Fruit fly (Drosophila melanogaster) whole organism, embryonic: ENCODE results near the gene Cpr76Bb.

Source experiments
- CG10267 ChIP-seq: fragments of 200-800 bp; sonication (Bioruptor generic); optimal IDR thresholded peaks from 2 replicates; lab custom pipeline; 2018; ENCODE audit warnings: missing biosample characterization, mild to moderate bottlenecking, missing genetic modification characterization, moderate library complexity
- CG10979 ChIP-seq: fragments of 200-800 bp; sonication (Bioruptor generic); optimal IDR thresholded peaks from 2 replicates; lab custom pipeline; 2018; ENCODE audit warnings: missing biosample characterization, mild to moderate bottlenecking, missing genetic modification characterization, moderate library complexity
- CG1233 ChIP-seq: fragments of 200-800 bp; sonication (Bioruptor generic); optimal IDR thresholded peaks from 4 replicates; lab custom pipeline; 2018; ENCODE audit warnings: missing biosample characterization, mild to moderate bottlenecking, missing genetic modification characterization
- CG13424 ChIP-seq: fragments of 200-800 bp; sonication (Bioruptor generic); optimal IDR thresholded peaks from 2 replicates; lab custom pipeline; 2019; ENCODE audit warnings: missing biosample characterization, mild to moderate bottlenecking, missing genetic modification characterization, moderate library complexity
- CG13624 ChIP-seq: fragments of 200-800 bp; sonication (Bioruptor generic); optimal IDR thresholded peaks from 2 replicates; lab custom pipeline; 2016; ENCODE audit warnings: missing biosample characterization, missing genetic modification characterization
- CG13775 ChIP-seq: fragments of 200-800 bp; sonication (Bioruptor generic); optimal IDR thresholded peaks from 3 replicates; lab custom pipeline; 2017; ENCODE audit warnings: missing biosample characterization, mild to moderate bottlenecking, missing genetic modification characterization
- CG14965 ChIP-seq: fragments of 200-800 bp; sonication (Bioruptor generic); optimal IDR thresholded peaks from 2 replicates; lab custom pipeline; 2016; ENCODE audit warnings: missing biosample characterization, missing genetic modification characterization, borderline replicate concordance
- CG15601 ChIP-seq: fragments of 200-800 bp; sonication (Bioruptor generic); optimal IDR thresholded peaks from 3 replicates; lab custom pipeline; 2019; ENCODE audit warnings: missing biosample characterization, mild to moderate bottlenecking, missing genetic modification characterization, moderate library complexity
- CG15696 ChIP-seq: fragments of 200-800 bp; sonication (Bioruptor generic); optimal IDR thresholded peaks from 2 replicates; lab custom pipeline; 2019; ENCODE audit warnings: missing biosample characterization, mild to moderate bottlenecking, missing genetic modification characterization, moderate library complexity
- CG1647 ChIP-seq: fragments of 200-800 bp; sonication (Bioruptor generic); optimal IDR thresholded peaks from 3 replicates; lab custom pipeline; 2016; ENCODE audit warnings: missing biosample characterization, missing genetic modification characterization
- CG16779 ChIP-seq: fragments of 200-800 bp; sonication (Bioruptor generic); IDR thresholded peaks from 2 replicates; pipeline ENCODE4 v1.3.6; 2022; ENCODE audit warnings: missing biosample characterization, missing genetic modification characterization
- CG16863 ChIP-seq: fragments of 200-800 bp; sonication (Bioruptor generic); optimal IDR thresholded peaks from 3 replicates; lab custom pipeline; 2016; ENCODE audit warnings: missing biosample characterization, missing genetic modification characterization
- CG17361 ChIP-seq: fragments of 200-800 bp; sonication (Bioruptor generic); IDR thresholded peaks from 3 replicates; pipeline ENCODE4 v1.3.6; 2022; ENCODE audit warnings: missing biosample characterization, missing genetic modification characterization
- CG17829 ChIP-seq: fragments of 200-800 bp; optimal IDR thresholded peaks from 2 replicates; lab custom pipeline; 2019; ENCODE audit warnings: missing biosample characterization, mild to moderate bottlenecking, missing genetic modification characterization, moderate library complexity
- CG18599 ChIP-seq: fragments of 200-800 bp; sonication (Bioruptor generic); optimal IDR thresholded peaks from 3 replicates; lab custom pipeline; 2017; ENCODE audit warnings: missing biosample characterization, missing genetic modification characterization, mild to moderate bottlenecking, moderate library complexity, missing genetic modification reagents
- CG30020 ChIP-seq: fragments of 200-800 bp; optimal IDR thresholded peaks from 2 replicates; lab custom pipeline; 2019; ENCODE audit warnings: missing biosample characterization, mild to moderate bottlenecking, missing genetic modification characterization, moderate library complexity
- CG31441 ChIP-seq: fragments of 200-800 bp; sonication (Bioruptor generic); IDR thresholded peaks from 2 replicates; pipeline ENCODE4 v1.3.6; 2022; ENCODE audit warnings: missing biosample characterization, missing genetic modification characterization
- CG3847 ChIP-seq: fragments of 200-800 bp; sonication (Bioruptor generic); IDR thresholded peaks from 2 replicates; pipeline ENCODE4 v1.3.6; 2022; ENCODE audit warnings: missing biosample characterization, missing genetic modification characterization
- CG4404 ChIP-seq: fragments of 200-800 bp; sonication (Bioruptor generic); IDR thresholded peaks from 2 replicates; pipeline ENCODE4 v1.3.6; 2022; ENCODE audit warnings: missing biosample characterization, missing genetic modification characterization
- CG6683 ChIP-seq: fragments of 200-800 bp; sonication (Bioruptor generic); optimal IDR thresholded peaks from 2 replicates; lab custom pipeline; 2017; ENCODE audit warnings: missing biosample characterization, mild to moderate bottlenecking, missing genetic modification characterization, missing genetic modification reagents
- CG7357 ChIP-seq: fragments of 200-800 bp; sonication (Bioruptor generic); IDR thresholded peaks from 3 replicates; pipeline ENCODE4 v1.3.6; 2022; ENCODE audit warnings: missing biosample characterization, missing genetic modification characterization
- CG9817 ChIP-seq: fragments of 200-800 bp; sonication (Bioruptor generic); optimal IDR thresholded peaks from 2 replicates; lab custom pipeline; 2018; ENCODE audit warnings: missing biosample characterization, mild to moderate bottlenecking, missing genetic modification characterization, moderate library complexity
- CoRest ChIP-seq: fragments of 200-800 bp; sonication (Bioruptor generic); optimal IDR thresholded peaks from 3 replicates; lab custom pipeline; 2018; ENCODE audit warnings: missing biosample characterization, mild to moderate bottlenecking, missing genetic modification characterization, moderate library complexity
- Drgx ChIP-seq: fragments of 200-800 bp; sonication (Bioruptor generic); IDR thresholded peaks from 2 replicates; pipeline ENCODE4 v1.3.6; 2022; ENCODE audit warnings: missing biosample characterization, missing genetic modification characterization
- HLH54F ChIP-seq: fragments of 200-800 bp; sonication (Bioruptor generic); optimal IDR thresholded peaks from 3 replicates; lab custom pipeline; 2016; ENCODE audit warnings: missing biosample characterization, missing genetic modification characterization
- Meics ChIP-seq: fragments of 200-800 bp; sonication (Bioruptor generic); optimal IDR thresholded peaks from 2 replicates; lab custom pipeline; 2017; ENCODE audit warnings: missing biosample characterization, mild to moderate bottlenecking, missing genetic modification characterization
- Nf-YB ChIP-seq: fragments of 200-800 bp; sonication (Bioruptor generic); optimal IDR thresholded peaks from 3 replicates; lab custom pipeline; 2019; ENCODE audit warnings: missing biosample characterization, mild to moderate bottlenecking, missing genetic modification characterization, moderate library complexity
- PHDP ChIP-seq: fragments of 200-800 bp; sonication (Bioruptor generic); optimal IDR thresholded peaks from 3 replicates; lab custom pipeline; 2018; ENCODE audit warnings: missing biosample characterization, mild to moderate bottlenecking, missing genetic modification characterization, moderate library complexity
- Rx ChIP-seq: fragments of 200-800 bp; sonication (Bioruptor generic); IDR thresholded peaks from 2 replicates; pipeline ENCODE4 v1.3.6; 2022; ENCODE audit warnings: missing biosample characterization, missing genetic modification characterization
- Ssrp ChIP-seq: fragments of 200-800 bp; sonication (Bioruptor generic); optimal IDR thresholded peaks from 2 replicates; lab custom pipeline; 2018; ENCODE audit warnings: missing biosample characterization, mild to moderate bottlenecking, missing genetic modification characterization, moderate library complexity
- Stat92E ChIP-seq, 3 experiments: fragments of >200 bp in 2 of 3; fragments of 200-800 bp in 1 of 3; sonication (Bioruptor generic) in 1 of 3; optimal IDR thresholded peaks; 2 replicates each; lab custom pipeline; 2017 to 2019; ENCODE audit warnings: missing biosample characterization in 3 of 3, missing genetic modification characterization in 3 of 3, mild to moderate bottlenecking in 1 of 3, moderate library complexity in 1 of 3
- Xrp1 ChIP-seq: fragments of 200-800 bp; sonication (Bioruptor generic); IDR thresholded peaks from 2 replicates; pipeline ENCODE4 v1.3.6; 2022; ENCODE audit warnings: missing biosample characterization, missing genetic modification characterization
- corto ChIP-seq: fragments of 200-800 bp; sonication (Bioruptor generic); optimal IDR thresholded peaks from 2 replicates; lab custom pipeline; 2016; ENCODE audit warnings: missing biosample characterization, mild to moderate bottlenecking, missing genetic modification characterization, moderate library complexity
- dmrt11E ChIP-seq: fragments of 200-800 bp; sonication (Bioruptor generic); optimal IDR thresholded peaks from 3 replicates; lab custom pipeline; 2018; ENCODE audit warnings: missing biosample characterization, mild to moderate bottlenecking, missing genetic modification characterization, moderate library complexity
- emc ChIP-seq: fragments of 200-800 bp; sonication (Bioruptor generic); optimal IDR thresholded peaks from 2 replicates; lab custom pipeline; 2016; ENCODE audit warnings: missing biosample characterization, missing genetic modification characterization
- gem ChIP-seq: fragments of 200-800 bp; sonication (Bioruptor generic); optimal IDR thresholded peaks from 2 replicates; lab custom pipeline; 2019; ENCODE audit warnings: missing biosample characterization, mild to moderate bottlenecking, missing genetic modification characterization, moderate library complexity
- grau ChIP-seq: fragments of 200-800 bp; optimal IDR thresholded peaks from 3 replicates; lab custom pipeline; 2019; ENCODE audit warnings: missing biosample characterization, mild to moderate bottlenecking, missing genetic modification characterization, moderate library complexity
- gsb-n ChIP-seq: fragments of 200-800 bp; sonication (Bioruptor generic); optimal IDR thresholded peaks from 3 replicates; lab custom pipeline; 2018; ENCODE audit warnings: missing biosample characterization, mild to moderate bottlenecking, missing genetic modification characterization
- lbe ChIP-seq: fragments of 200-800 bp; sonication (Bioruptor generic); optimal IDR thresholded peaks from 2 replicates; lab custom pipeline; 2016; ENCODE audit warnings: missing biosample characterization, mild to moderate bottlenecking, missing genetic modification characterization
- luna ChIP-seq: fragments of 200-800 bp; sonication (Bioruptor generic); optimal IDR thresholded peaks from 2 replicates; lab custom pipeline; 2016; ENCODE audit warnings: missing biosample characterization, missing genetic modification characterization
- nmo ChIP-seq: fragments of 200-800 bp; sonication (Bioruptor generic); optimal IDR thresholded peaks from 2 replicates; lab custom pipeline; 2018; ENCODE audit warnings: missing biosample characterization, mild to moderate bottlenecking, missing genetic modification characterization, moderate library complexity
- nom ChIP-seq: fragments of 200-800 bp; sonication (Bioruptor generic); optimal IDR thresholded peaks from 2 replicates; lab custom pipeline; 2017; ENCODE audit warnings: missing biosample characterization, missing genetic modification characterization, mild to moderate bottlenecking, moderate library complexity, missing genetic modification reagents
- peb ChIP-seq: fragments of 200-800 bp; sonication (Bioruptor generic); IDR thresholded peaks from 2 replicates; pipeline ENCODE4 v1.3.6; 2022; ENCODE audit warnings: missing biosample characterization, missing genetic modification characterization
- phol ChIP-seq: fragments of 200-800 bp; sonication (Bioruptor generic); optimal IDR thresholded peaks from 3 replicates; lab custom pipeline; 2018; ENCODE audit warnings: missing biosample characterization, mild to moderate bottlenecking, missing genetic modification characterization, moderate library complexity
- salm ChIP-seq: fragments of 200-800 bp; sonication (Bioruptor generic); optimal IDR thresholded peaks from 2 replicates; lab custom pipeline; 2018; ENCODE audit warnings: missing biosample characterization, mild to moderate bottlenecking, missing genetic modification characterization
- scrt ChIP-seq: fragments of 200-800 bp; sonication (Bioruptor generic); optimal IDR thresholded peaks from 2 replicates; lab custom pipeline; 2018; ENCODE audit warnings: missing biosample characterization, mild to moderate bottlenecking, missing genetic modification characterization, moderate library complexity
- sqz ChIP-seq: fragments of 200-800 bp; sonication (Bioruptor generic); optimal IDR thresholded peaks from 3 replicates; lab custom pipeline; 2018; ENCODE audit warnings: missing biosample characterization, mild to moderate bottlenecking, missing genetic modification characterization
- sr ChIP-seq: fragments of 200-800 bp; sonication (Bioruptor generic); IDR thresholded peaks from 3 replicates; pipeline ENCODE4 v1.3.6; 2022; ENCODE audit warnings: missing biosample characterization, missing genetic modification characterization

Cpr76Bb gene

DNA sequence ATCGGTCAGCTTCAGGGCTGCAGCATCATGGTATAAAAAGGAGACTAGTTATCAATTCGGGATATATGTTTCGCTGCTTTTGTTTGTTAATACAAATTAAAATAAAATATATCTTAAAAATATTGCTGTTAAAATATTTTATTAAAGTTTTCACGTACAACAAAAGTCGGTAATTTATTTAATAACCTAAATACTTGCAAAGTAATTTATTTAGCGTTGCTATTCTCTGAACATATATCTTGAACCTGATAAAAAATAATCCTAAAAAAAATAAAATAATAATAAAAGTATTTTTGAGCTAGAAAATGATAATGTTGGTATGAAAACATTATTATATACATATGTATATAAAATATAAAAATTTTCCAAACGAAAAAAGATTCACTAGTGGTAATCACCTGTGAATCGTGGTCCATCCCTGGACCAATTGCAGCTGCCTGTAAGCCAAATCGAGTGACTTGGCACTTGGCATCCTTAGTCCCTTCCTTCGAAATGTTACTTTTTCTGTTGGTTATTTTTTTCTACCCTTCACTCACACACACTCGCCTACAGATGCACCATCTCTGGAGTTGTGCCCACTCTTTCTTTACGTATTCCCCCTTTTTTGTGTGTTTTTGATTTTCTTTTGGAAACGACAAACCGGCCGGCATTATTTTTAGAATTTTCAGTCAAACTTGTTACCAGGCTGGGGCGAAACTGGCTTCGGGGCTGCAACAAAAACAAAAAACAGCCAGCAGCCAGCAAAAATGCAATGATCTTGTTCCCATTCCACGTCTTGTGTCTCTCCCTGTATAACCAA lies 37.9 kb downstream of the Cpr76Bb start (continued):
- TF ChIP-seq Ssrp (tag; lab: Kevin White, UChicago) (peak; percentile 37), peb (no peak), dmrt11E (peak; percentile 88), salm (tag; lab: Kevin White, UChicago) (no peak), Rx (GFP tag; lab: Robert Waterston, UW) (no peak), CG15601 (tag; lab: Kevin White, UChicago) (peak; percentile 29), Xrp1 (GFP tag; lab: Robert Waterston, UW) (peak; percentile 40; the same call in 1 of the 2 replicates), Stat92E (GFP tag; optimal IDR thresholded peaks at IDR 0.05; lab: Kevin White, UChicago) (peak in 1 of 3 experiments; percentile 9), CG1647 (GFP tag; lab: Kevin White, UChicago) (no peak), CG7357 (GFP tag; lab: Robert Waterston, UW) (no peak), gsb-n (peak; percentile 58), CoRest (tag; lab: Kevin White, UChicago) (peak; percentile 50), corto (GFP tag; lab: Kevin White, UChicago) (peak; percentile 52), grau (tag; lab: Kevin White, UChicago) (peak; percentile 38), scrt (GFP tag; lab: Kevin White, UChicago) (no peak), CG10979 (peak; percentile 67), sr (GFP tag; lab: Robert Waterston, UW) (no peak), CG9817 (tag; lab: Kevin White, UChicago) (no peak), CG18599 (no peak), Drgx (GFP tag; lab: Robert Waterston, UW) (no peak), Meics (GFP tag; lab: Kevin White, UChicago) (no peak), CG13624 (no peak), CG6683 (GFP tag; lab: Kevin White, UChicago) (no peak), CG14965 (GFP tag; lab: Kevin White, UChicago) (no peak), CG30020 (tag; lab: Kevin White, UChicago) (peak; percentile 21), luna (GFP tag; lab: Kevin White, UChicago) (no peak), CG13424 (tag; lab: Kevin White, UChicago) (peak; percentile 11), nmo (GFP tag; lab: Kevin White, UChicago) (peak; percentile 15), CG13775 (GFP tag; lab: Kevin White, UChicago) (peak; percentile 33), CG1233 (GFP tag; lab: Kevin White, UChicago) (peak; percentile 41), gem (tag; lab: Kevin White, UChicago) (peak; percentile 64), PHDP (tag; lab: Kevin White, UChicago) (no peak), CG17829 (tag; lab: Kevin White, UChicago) (peak; percentile 64), CG4404 (GFP tag; lab: Robert Waterston, UW) (peak; percentile 45), lbe (GFP tag; lab: Kevin White, UChicago) (peak; percentile 43), CG16863 (GFP tag; lab: Kevin White, UChicago) (no peak), phol (tag; lab: Kevin White, UChicago) (peak; percentile 65), CG15696 (tag; lab: Kevin White, UChicago) (peak; percentile 84), HLH54F (GFP tag; lab: Kevin White, UChicago) (no peak), CG17361 (GFP tag; lab: Robert Waterston, UW) (peak; percentile 77), emc (GFP tag; lab: Kevin White, UChicago) (no peak), CG16779 (GFP tag; lab: Robert Waterston, UW) (no peak), Nf-YB (GFP tag; lab: Kevin White, UChicago) (peak; percentile 47), nom (GFP tag; lab: Kevin White, UChicago) (peak; percentile 71), CG10267 (tag; lab: Kevin White, UChicago) (peak; percentile 51), CG31441 (GFP tag; lab: Robert Waterston, UW) (peak; percentile 66), sqz (peak; percentile 15), CG3847 (GFP tag; lab: Robert Waterston, UW) (no peak)
